Fruit fly (Drosophila melanogaster): ENCODE results near the gene CG46281.
A peak's percentile ranks its signal among the peaks of the same experiment; 100 is the strongest.

Gene CG46281

DNA sequence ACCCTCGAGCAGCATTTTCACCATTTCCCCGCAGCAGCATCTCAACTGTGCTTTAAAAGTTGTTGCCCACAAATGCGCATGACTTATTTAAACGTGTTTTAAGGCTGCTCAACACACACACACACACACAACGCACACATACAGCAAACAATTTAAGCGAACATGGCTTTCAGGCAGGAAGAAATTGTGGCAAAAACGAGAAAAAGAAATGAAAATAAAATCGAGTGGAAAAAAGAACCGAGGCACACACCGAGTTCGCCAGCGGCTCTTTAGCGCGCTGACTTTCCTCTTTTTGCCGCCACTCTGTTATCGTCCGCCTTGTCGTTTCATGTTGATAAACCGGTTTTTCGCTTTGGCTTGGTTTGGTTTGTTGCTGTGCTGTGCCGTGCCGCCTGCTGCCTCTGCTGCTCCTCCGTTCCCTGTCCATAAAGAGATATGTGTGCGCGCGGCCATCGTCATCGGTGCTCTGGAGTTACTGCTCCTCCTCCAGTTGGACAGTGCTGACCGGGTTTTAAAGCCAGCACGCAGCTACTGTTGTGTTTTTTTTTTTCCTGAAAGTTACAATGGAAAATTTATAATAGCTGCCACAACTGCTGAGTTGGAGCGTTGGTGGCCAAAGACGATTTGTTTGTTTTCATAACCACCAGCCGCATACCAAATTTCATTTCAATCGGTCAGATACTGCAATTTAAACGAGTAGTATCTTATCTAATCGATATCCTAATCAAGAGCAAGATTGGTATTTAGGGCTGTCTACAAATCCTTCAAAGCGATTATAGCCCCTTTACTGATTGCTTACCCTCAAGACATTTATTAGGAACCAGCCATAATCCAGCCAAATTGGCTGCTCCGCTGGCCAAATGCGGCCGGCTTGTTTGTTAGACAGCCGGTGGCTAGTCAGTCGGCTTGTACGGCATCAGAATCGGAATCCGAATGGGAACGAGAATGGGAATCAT, 14.0 kb downstream of the CG46281 start (continued):
- TF ChIP-seq Sp1 (GFP tag; optimal IDR thresholded peaks at IDR 0.05) (no peak), CG9705 (GFP tag; optimal IDR thresholded peaks at IDR 0.05) (no peak), HLH106 (tag; optimal IDR thresholded peaks at IDR 0.05) (peak; percentile 4), GATAd (GFP tag; optimal IDR thresholded peaks at IDR 0.05) (no peak), h (GFP tag; optimal IDR thresholded peaks at IDR 0.05) (peak; percentile 42), Hr83 (GFP tag; optimal IDR thresholded peaks at IDR 0.05; ENCODE audit: poor library complexity, severe bottlenecking) (peak; percentile 65)

DNA sequence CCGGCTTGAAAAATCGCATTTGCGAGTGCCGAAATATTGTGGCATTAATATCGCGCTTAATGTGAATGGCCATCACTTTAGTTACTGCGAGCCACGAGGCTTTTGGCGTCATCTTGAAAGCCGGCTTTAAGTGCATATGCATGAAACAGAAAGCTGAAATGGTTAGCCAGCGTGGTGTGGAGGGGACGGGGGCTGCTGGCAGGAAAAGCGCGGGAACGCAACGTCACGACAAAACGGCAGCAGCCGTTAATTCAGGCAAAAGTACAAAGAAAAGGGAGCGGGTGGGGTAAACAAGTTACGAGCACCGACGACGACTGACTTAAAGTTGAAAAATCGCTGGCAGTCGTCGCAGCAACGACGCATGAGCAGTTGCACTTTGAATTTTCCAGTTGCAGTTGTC, 14.7 kb downstream of the CG46281 start:
- no peak for TF ChIP-seq Rel (GFP tag; optimal IDR thresholded peaks at IDR 0.05)
- no peak for TF ChIP-seq Rel (tag; optimal IDR thresholded peaks at IDR 0.05)
- no peak for TF ChIP-seq usp (GFP tag; optimal IDR thresholded peaks at IDR 0.05)
- TF ChIP-seq GATAd (GFP tag; optimal IDR thresholded peaks at IDR 0.05): no peak
- no peak for TF ChIP-seq dmrt93B (GFP tag; optimal IDR thresholded peaks at IDR 0.05)
- TF ChIP-seq Hr78 (GFP tag; optimal IDR thresholded peaks at IDR 0.05): no peak
- TF ChIP-seq tai (GFP tag; optimal IDR thresholded peaks at IDR 0.05): no peak
- TF ChIP-seq Hr83 (GFP tag; optimal IDR thresholded peaks at IDR 0.05; ENCODE audit: poor library complexity, severe bottlenecking): no peak
- TF ChIP-seq CG32264 (GFP tag; optimal IDR thresholded peaks at IDR 0.05): no peak
- no peak for TF ChIP-seq CG9705 (GFP tag; optimal IDR thresholded peaks at IDR 0.05)
- no peak for TF ChIP-seq Abd-B (GFP tag; optimal IDR thresholded peaks at IDR 0.05)
- TF ChIP-seq Myc (optimal IDR thresholded peaks at IDR 0.05): no peak
- no peak for TF ChIP-seq Vsx2 (GFP tag; optimal IDR thresholded peaks at IDR 0.05; ENCODE audit: partially characterized antibody)
- TF ChIP-seq woc (GFP tag; optimal IDR thresholded peaks at IDR 0.05): no peak
- TF ChIP-seq Dif (GFP tag; optimal IDR thresholded peaks at IDR 0.05; ENCODE audit: partially characterized antibody): no peak
- no peak for TF ChIP-seq sage (GFP tag; optimal IDR thresholded peaks at IDR 0.05)
- no peak for TF ChIP-seq pan (optimal IDR thresholded peaks at IDR 0.05)
- TF ChIP-seq sv (GFP tag; optimal IDR thresholded peaks at IDR 0.05): no peak
- TF ChIP-seq CrebA (GFP tag; optimal IDR thresholded peaks at IDR 0.05; ENCODE audit: borderline replicate concordance): no peak
- TF ChIP-seq Dfd (GFP tag; optimal IDR thresholded peaks at IDR 0.05): no peak

DNA sequence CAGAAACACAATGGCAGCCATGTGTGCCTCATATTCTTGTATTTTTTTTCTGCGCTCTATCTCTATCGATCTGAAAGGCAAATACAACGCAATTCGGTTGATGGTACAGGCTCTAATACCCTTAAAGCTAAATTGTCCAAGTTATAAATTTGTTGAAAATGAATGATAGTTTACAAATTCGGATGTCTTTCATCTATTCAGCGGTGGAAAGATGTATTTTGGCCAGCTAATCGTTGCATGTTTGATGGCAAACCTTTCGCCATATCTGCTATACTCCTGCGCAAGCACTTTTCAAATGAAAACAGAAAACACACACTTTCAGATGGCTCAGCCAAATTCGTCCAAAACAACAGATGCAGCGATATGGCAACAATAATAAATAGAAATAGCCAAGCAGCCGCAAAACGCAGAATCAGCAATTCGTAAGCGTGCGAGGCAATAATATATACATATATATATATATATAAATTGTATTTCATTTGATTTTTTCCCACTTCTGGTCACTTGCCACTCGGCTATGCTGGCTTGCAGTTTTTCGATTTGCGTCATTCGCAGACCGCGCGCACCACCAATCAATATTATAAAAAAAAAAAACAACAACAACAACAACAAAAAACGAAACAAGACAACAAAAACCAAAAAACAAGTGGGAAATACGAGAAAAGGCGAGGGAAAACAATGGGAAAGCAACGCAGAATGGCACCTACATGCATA, 15.8 kb downstream of the CG46281 start:
- TF ChIP-seq sage (GFP tag; optimal IDR thresholded peaks at IDR 0.05): no peak
- TF ChIP-seq lola (GFP tag; optimal IDR thresholded peaks at IDR 0.05): no peak
- no peak for TF ChIP-seq CrebA (GFP tag; optimal IDR thresholded peaks at IDR 0.05; ENCODE audit: borderline replicate concordance)
- TF ChIP-seq Myc (optimal IDR thresholded peaks at IDR 0.05): no peak
- no peak for TF ChIP-seq dl (GFP tag; optimal IDR thresholded peaks at IDR 0.05; ENCODE audit: insufficient read depth in 1 of 2, partially characterized antibody in 2 of 2)
- TF ChIP-seq CG32264 (GFP tag; optimal IDR thresholded peaks at IDR 0.05): no peak
- no peak for TF ChIP-seq Hr78 (GFP tag; optimal IDR thresholded peaks at IDR 0.05)

DNA sequence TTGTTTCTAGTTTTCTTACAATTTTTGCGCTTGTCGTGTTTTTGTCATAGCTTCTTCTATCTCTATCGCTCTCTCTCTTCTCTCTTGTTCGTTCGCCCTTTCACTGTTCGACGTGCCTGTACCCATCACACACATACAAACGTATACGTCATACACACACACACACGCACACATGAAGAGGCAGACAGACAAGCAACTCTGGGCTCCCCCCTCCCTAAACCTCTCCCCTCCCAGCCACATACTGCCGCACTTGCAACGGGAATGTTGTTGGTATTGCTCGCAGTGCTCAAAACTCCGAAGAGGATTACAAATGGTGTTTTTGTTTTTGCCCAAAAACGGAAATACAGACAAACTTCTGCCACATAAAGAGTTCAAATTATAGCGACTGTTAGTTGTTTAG, 17.1 kb downstream of the CG46281 start:
- TF ChIP-seq sv (GFP tag; optimal IDR thresholded peaks at IDR 0.05): no peak
- peak in 1 of 2 experiments; percentile 7 for TF ChIP-seq dl (GFP tag; optimal IDR thresholded peaks at IDR 0.05; ENCODE audit: insufficient read depth in 1 of 2, partially characterized antibody in 2 of 2)
- TF ChIP-seq psq (GFP tag; optimal IDR thresholded peaks at IDR 0.05): peak; percentile 34
- TF ChIP-seq foxo (GFP tag; optimal IDR thresholded peaks at IDR 0.05): no peak
- no peak for TF ChIP-seq Hr78 (GFP tag; optimal IDR thresholded peaks at IDR 0.05)
- TF ChIP-seq brk (GFP tag; optimal IDR thresholded peaks at IDR 0.05): no peak
- TF ChIP-seq usp (GFP tag; optimal IDR thresholded peaks at IDR 0.05): no peak
- TF ChIP-seq Abd-B (GFP tag; optimal IDR thresholded peaks at IDR 0.05): no peak
- TF ChIP-seq Hr83 (GFP tag; optimal IDR thresholded peaks at IDR 0.05; ENCODE audit: poor library complexity, severe bottlenecking): peak; percentile 21
- TF ChIP-seq Hnf4 (GFP tag; optimal IDR thresholded peaks at IDR 0.05): no peak
- no peak for TF ChIP-seq tai (GFP tag; optimal IDR thresholded peaks at IDR 0.05)
- no peak for TF ChIP-seq fru (GFP tag; optimal IDR thresholded peaks at IDR 0.05)
- TF ChIP-seq GATAd (GFP tag; optimal IDR thresholded peaks at IDR 0.05): no peak

All from whole organism, wandering third instar larva.